Fruit fly (Drosophila melanogaster) whole organism, pupa: ENCODE measurements around the gene CG9609.

Experiments used
- CG10348 ChIP-seq: fragments of 200-800 bp; sonication (Bioruptor generic); IDR thresholded peaks from 2 replicates; pipeline ENCODE4 v1.3.6; 2022; ENCODE audit warnings: missing biosample characterization, missing genetic modification characterization
- CG12605 ChIP-seq: fragments of 200-800 bp; sonication (Bioruptor generic); IDR thresholded peaks from 2 replicates; pipeline ENCODE4 v1.3.6; 2022; ENCODE audit warnings: missing biosample characterization, missing genetic modification characterization
- CG13204 ChIP-seq: fragments of 200-800 bp; sonication (Bioruptor generic); optimal IDR thresholded peaks from 2 replicates; lab custom pipeline; 2018; ENCODE audit warnings: missing biosample characterization, mild to moderate bottlenecking, missing genetic modification characterization, moderate library complexity
- CG14655 ChIP-seq: fragments of 200-800 bp; sonication (Bioruptor generic); optimal IDR thresholded peaks from 3 replicates; lab custom pipeline; 2017; ENCODE audit warnings: mild to moderate bottlenecking, missing biosample characterization, missing genetic modification reagents, missing genetic modification characterization
- CG15710 ChIP-seq: fragments of 200-800 bp; sonication (Bioruptor generic); optimal IDR thresholded peaks from 2 replicates; lab custom pipeline; 2018; ENCODE audit warnings: missing biosample characterization, mild to moderate bottlenecking, missing genetic modification characterization, moderate library complexity
- CG17806 ChIP-seq: fragments of 200-800 bp; sonication (Bioruptor generic); optimal IDR thresholded peaks from 2 replicates; lab custom pipeline; 2018; ENCODE audit warnings: missing biosample characterization, mild to moderate bottlenecking, missing genetic modification characterization, moderate library complexity
- CG32121 ChIP-seq: fragments of 200-800 bp; sonication (Bioruptor generic); IDR thresholded peaks from 2 replicates; pipeline ENCODE4 v1.3.6; 2022; ENCODE audit warnings: missing biosample characterization, missing genetic modification characterization
- CG34367 ChIP-seq: fragments of 200-800 bp; sonication (Bioruptor generic); optimal IDR thresholded peaks from 2 replicates; lab custom pipeline; 2018; ENCODE audit warnings: missing biosample characterization, mild to moderate bottlenecking, missing genetic modification characterization
- CG4496 ChIP-seq: fragments of 200-800 bp; sonication (Bioruptor generic); IDR thresholded peaks from 3 replicates; pipeline ENCODE4 v1.3.6; 2022; ENCODE audit warnings: missing biosample characterization, missing genetic modification characterization
- CG8159 ChIP-seq: fragments of 200-800 bp; sonication (Bioruptor generic); optimal IDR thresholded peaks from 3 replicates; lab custom pipeline; 2018; ENCODE audit warnings: missing biosample characterization, mild to moderate bottlenecking, missing genetic modification characterization, moderate library complexity
- CG8301 ChIP-seq: fragments of 200-800 bp; sonication (Bioruptor generic); optimal IDR thresholded peaks from 2 replicates; lab custom pipeline; 2018; ENCODE audit warnings: missing biosample characterization, mild to moderate bottlenecking, missing genetic modification characterization
- CG9948 ChIP-seq: fragments of 200-800 bp; sonication (Bioruptor generic); optimal IDR thresholded peaks from 2 replicates; lab custom pipeline; 2018; ENCODE audit warnings: missing biosample characterization, mild to moderate bottlenecking, missing genetic modification characterization, moderate library complexity
- D1 ChIP-seq: fragments of 200-800 bp; sonication (Bioruptor generic); optimal IDR thresholded peaks from 2 replicates; lab custom pipeline; 2018; ENCODE audit warnings: missing biosample characterization, mild to moderate bottlenecking, missing genetic modification characterization, moderate library complexity
- EcR ChIP-seq: fragments of 200-800 bp; sonication (Bioruptor generic); optimal IDR thresholded peaks from 3 replicates; lab custom pipeline; 2019; ENCODE audit warnings: missing biosample characterization, missing genetic modification characterization, mild to moderate bottlenecking, moderate library complexity, missing genetic modification reagents
- Ets98B ChIP-seq: fragments of 200-800 bp; sonication (Bioruptor generic); IDR thresholded peaks from 2 replicates; pipeline ENCODE4 v1.3.6; 2022; ENCODE audit warnings: missing biosample characterization, missing genetic modification characterization
- Pif1A ChIP-seq: fragments of 200-800 bp; sonication (Bioruptor generic); optimal IDR thresholded peaks from 3 replicates; lab custom pipeline; 2016; ENCODE audit warnings: missing biosample characterization, missing genetic modification characterization
- Pif1B ChIP-seq: fragments of 200-800 bp; sonication (Bioruptor generic); optimal IDR thresholded peaks from 3 replicates; lab custom pipeline; 2016; ENCODE audit warnings: missing biosample characterization, missing genetic modification characterization
- Snoo ChIP-seq: fragments of 200-800 bp; sonication (Bioruptor generic); optimal IDR thresholded peaks from 3 replicates; lab custom pipeline; 2017; ENCODE audit warnings: missing biosample characterization, mild to moderate bottlenecking, missing genetic modification characterization, inconsistent platforms
- fd96Ca ChIP-seq: fragments of 200-800 bp; sonication (Bioruptor generic); IDR thresholded peaks from 3 replicates; pipeline ENCODE4 v1.3.6; 2022; ENCODE audit warnings: missing biosample characterization, missing genetic modification characterization
- gl ChIP-seq: fragments of 200-800 bp; sonication (Bioruptor generic); optimal IDR thresholded peaks from 2 replicates; lab custom pipeline; 2018; ENCODE audit warnings: missing biosample characterization, mild to moderate bottlenecking, missing genetic modification characterization
- rn ChIP-seq: fragments of 200-800 bp; sonication (Bioruptor generic); IDR thresholded peaks from 2 replicates; pipeline ENCODE4 v1.3.6; 2022; ENCODE audit warnings: missing biosample characterization, missing genetic modification characterization

Gene CG9609

DNA sequence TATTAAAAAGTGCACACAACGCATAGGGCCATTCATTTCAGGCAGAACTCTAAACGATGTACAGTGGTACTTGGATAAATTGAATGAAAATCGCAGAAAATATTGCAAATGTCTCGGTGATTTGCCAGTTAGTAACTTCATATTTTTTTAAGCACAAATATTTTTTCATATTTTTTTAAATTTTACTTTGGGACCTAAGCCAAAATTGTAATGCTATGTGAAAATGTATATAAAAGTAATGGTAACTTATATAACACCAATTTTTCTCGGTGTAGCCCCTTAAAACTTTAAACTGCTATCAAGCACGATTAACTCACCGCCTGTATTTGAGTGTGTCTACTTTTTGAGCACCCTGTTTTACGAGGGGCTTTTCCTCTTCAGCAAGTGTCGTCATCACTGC is 34.4 kb upstream of the CG9609 start:
- no peak for TF ChIP-seq CG13204 (GFP tag; lab: Kevin White, UChicago)
- no peak for TF ChIP-seq Snoo
- peak; percentile 66 for TF ChIP-seq CG32121
- no peak for TF ChIP-seq CG8159 (tag; lab: Kevin White, UChicago)
- TF ChIP-seq Ets98B (GFP tag; lab: Robert Waterston, UW): no peak; the same call in 1 of the 2 replicates
- TF ChIP-seq rn: no peak
- no peak for TF ChIP-seq CG12605 (GFP tag; lab: Robert Waterston, UW)
- TF ChIP-seq CG8301 (tag; lab: Kevin White, UChicago): peak; percentile 29
- TF ChIP-seq CG10348 (GFP tag; lab: Robert Waterston, UW): no peak
- TF ChIP-seq EcR (GFP tag; lab: Kevin White, UChicago): no peak
- TF ChIP-seq fd96Ca (GFP tag; lab: Robert Waterston, UW): 0 out of 3 replicates have a peak, but pooled peaks have one; percentile 14
- TF ChIP-seq CG15710 (tag; lab: Kevin White, UChicago): no peak
- TF ChIP-seq gl: no peak
- peak; percentile 31 for TF ChIP-seq Pif1A (GFP tag; lab: Kevin White, UChicago)
- no peak for TF ChIP-seq CG34367 (tag; lab: Kevin White, UChicago)
- peak; percentile 4 for TF ChIP-seq CG17806 (tag; lab: Kevin White, UChicago)
- no peak for TF ChIP-seq D1
- peak; percentile 61; the same call in 2 of the 3 replicates for TF ChIP-seq CG4496 (GFP tag; lab: Robert Waterston, UW)
- TF ChIP-seq CG14655 (GFP tag; lab: Kevin White, UChicago): peak; percentile 36
- no peak for TF ChIP-seq Pif1B (GFP tag; lab: Kevin White, UChicago)
- no peak for TF ChIP-seq CG9948 (tag; lab: Kevin White, UChicago)

DNA sequence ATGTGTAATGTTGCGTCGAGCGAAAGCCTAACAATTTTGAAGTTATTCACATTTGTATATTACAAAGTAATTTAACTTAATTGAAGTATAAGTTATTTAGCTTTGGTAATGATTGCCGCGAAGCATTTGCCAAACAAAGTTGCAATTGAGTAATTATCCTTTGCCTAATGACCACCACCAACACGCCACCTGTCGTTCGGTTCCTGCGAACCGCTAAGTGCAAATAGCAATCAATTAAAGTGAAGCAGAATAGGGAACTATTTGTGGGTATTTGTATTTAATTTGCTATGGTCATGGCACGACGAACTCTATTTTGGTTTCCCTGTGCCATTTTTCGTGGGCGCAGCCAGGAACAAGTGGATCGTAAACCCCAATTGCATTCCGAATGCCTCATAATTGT is 33.9 kb upstream of the CG9609 start:
- TF ChIP-seq Pif1B (GFP tag; lab: Kevin White, UChicago) (no peak), fd96Ca (GFP tag; lab: Robert Waterston, UW) (no peak), CG14655 (GFP tag; lab: Kevin White, UChicago) (no peak), gl (no peak), CG4496 (GFP tag; lab: Robert Waterston, UW) (no peak), EcR (GFP tag; lab: Kevin White, UChicago) (no peak), Ets98B (GFP tag; lab: Robert Waterston, UW) (no peak), CG8159 (tag; lab: Kevin White, UChicago) (no peak), Pif1A (GFP tag; lab: Kevin White, UChicago) (no peak)

DNA sequence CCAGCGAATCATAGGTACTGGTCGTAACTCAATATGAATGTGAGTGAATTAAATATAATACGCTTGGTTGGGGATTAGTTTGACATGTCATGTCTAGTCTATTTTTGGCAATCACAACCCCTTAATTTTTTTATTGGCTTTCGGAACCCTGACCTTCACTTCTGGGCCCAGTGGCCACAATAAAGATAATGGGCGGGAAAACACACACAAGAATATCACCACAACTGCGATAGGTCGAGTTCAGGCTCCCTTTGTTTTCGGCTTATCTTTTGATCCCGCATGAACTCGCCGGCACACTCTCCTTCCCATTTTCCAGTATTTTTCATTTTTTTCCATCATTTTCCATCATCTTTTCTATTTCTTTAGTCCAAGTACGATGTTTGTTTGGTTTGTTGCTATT is 31.4 kb upstream of the CG9609 start:
- no peak for TF ChIP-seq fd96Ca (GFP tag; lab: Robert Waterston, UW)
- no peak for TF ChIP-seq CG13204 (GFP tag; lab: Kevin White, UChicago)
- TF ChIP-seq Snoo: no peak
- no peak for TF ChIP-seq Ets98B (GFP tag; lab: Robert Waterston, UW)
- no peak for TF ChIP-seq CG32121
- TF ChIP-seq rn: no peak
- no peak for TF ChIP-seq CG8159 (tag; lab: Kevin White, UChicago)
- no peak for TF ChIP-seq CG15710 (tag; lab: Kevin White, UChicago)
- TF ChIP-seq CG12605 (GFP tag; lab: Robert Waterston, UW): no peak
- no peak for TF ChIP-seq D1
- TF ChIP-seq EcR (GFP tag; lab: Kevin White, UChicago): no peak
- no peak for TF ChIP-seq CG14655 (GFP tag; lab: Kevin White, UChicago)
- no peak for TF ChIP-seq CG4496 (GFP tag; lab: Robert Waterston, UW)
- no peak for TF ChIP-seq Pif1A (GFP tag; lab: Kevin White, UChicago)

DNA sequence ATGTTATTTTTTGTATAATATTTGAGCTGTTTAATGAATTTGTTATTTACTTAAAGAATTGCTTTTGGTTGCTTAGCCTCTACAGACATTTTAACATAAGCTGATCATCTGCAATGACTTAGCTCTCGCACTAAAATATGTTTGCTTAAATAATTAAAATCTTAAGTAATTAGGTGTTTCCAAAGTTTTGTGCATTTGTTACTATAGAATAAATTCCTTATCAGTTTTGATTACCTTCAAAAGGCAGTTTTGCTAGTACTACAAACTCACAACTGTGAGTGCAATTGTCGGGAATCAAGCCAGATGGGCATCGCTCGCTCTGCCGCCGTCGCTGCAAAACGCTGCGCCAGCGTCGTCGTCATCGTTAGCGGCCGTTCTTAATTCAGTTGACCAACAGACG is 29.7 kb upstream of the CG9609 start:
- TF ChIP-seq CG32121 (no peak), CG15710 (tag; lab: Kevin White, UChicago) (no peak), Ets98B (GFP tag; lab: Robert Waterston, UW) (no peak), EcR (GFP tag; lab: Kevin White, UChicago) (no peak), Snoo (no peak)

DNA sequence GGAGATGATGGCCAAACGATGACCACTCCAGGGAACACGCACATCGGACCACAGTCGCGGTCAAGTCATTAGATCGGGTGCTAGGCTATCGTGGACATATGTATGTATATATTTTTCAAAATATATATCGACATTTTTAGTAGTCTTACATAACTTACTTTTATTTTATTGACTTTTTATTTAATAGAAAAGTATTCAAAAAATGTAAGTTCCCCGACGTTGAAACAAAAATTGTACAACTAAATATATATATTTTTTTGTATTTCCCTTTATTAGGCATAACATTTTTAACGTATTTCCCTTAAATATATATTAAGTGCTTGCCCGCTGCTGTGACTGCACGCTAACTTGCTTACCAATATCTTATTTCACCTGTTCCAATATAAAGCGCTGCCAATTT is 28.4 kb upstream of the CG9609 start:
- TF ChIP-seq Pif1B (GFP tag; lab: Kevin White, UChicago) (peak; percentile 11), gl (no peak), EcR (GFP tag; lab: Kevin White, UChicago) (no peak), CG13204 (GFP tag; lab: Kevin White, UChicago) (peak; percentile 2), CG14655 (GFP tag; lab: Kevin White, UChicago) (peak; percentile 62), CG34367 (tag; lab: Kevin White, UChicago) (no peak), CG9948 (tag; lab: Kevin White, UChicago) (no peak), CG17806 (tag; lab: Kevin White, UChicago) (peak; percentile 19), CG32121 (peak; percentile 64; the same call in 1 of the 2 replicates), rn (no peak), CG8301 (tag; lab: Kevin White, UChicago) (peak; percentile 28), fd96Ca (GFP tag; lab: Robert Waterston, UW) (no peak), CG15710 (tag; lab: Kevin White, UChicago) (peak; percentile 18), CG10348 (GFP tag; lab: Robert Waterston, UW) (no peak), CG4496 (GFP tag; lab: Robert Waterston, UW) (peak; percentile 47; the same call in 2 of the 3 replicates), CG8159 (tag; lab: Kevin White, UChicago) (peak; percentile 59), Ets98B (GFP tag; lab: Robert Waterston, UW) (peak; percentile 34), CG12605 (GFP tag; lab: Robert Waterston, UW) (peak; percentile 45; the same call in 1 of the 2 replicates), Pif1A (GFP tag; lab: Kevin White, UChicago) (no peak), D1 (no peak), Snoo (peak; percentile 25)

DNA sequence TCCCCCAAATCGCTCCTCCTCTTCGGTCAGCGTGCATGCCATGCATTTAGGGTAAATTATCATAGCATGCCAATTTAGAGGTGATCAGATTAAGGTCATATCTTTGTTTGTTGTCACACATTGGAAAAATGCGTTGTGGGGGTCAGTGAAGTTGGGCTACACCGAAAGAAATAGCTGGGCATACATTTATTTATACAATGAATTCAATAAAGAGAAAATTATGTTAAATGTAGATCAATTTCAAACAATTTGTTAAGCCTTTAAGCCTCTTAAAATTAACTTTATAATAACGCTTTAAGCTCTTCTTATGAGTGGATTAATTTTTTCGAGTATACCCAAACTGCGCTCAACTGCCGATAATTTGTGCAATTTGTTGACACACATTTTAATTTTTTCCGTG is 27.5 kb upstream of the CG9609 start:
- TF ChIP-seq D1: no peak
- TF ChIP-seq CG14655 (GFP tag; lab: Kevin White, UChicago): peak; percentile 11
- TF ChIP-seq CG34367 (tag; lab: Kevin White, UChicago): no peak
- no peak for TF ChIP-seq Pif1B (GFP tag; lab: Kevin White, UChicago)
- TF ChIP-seq CG8301 (tag; lab: Kevin White, UChicago): peak; percentile 5
- peak; percentile 28 for TF ChIP-seq CG8159 (tag; lab: Kevin White, UChicago)
- TF ChIP-seq Ets98B (GFP tag; lab: Robert Waterston, UW): 0 out of 2 replicates have a peak, but pooled peaks have one; percentile 14
- TF ChIP-seq CG13204 (GFP tag; lab: Kevin White, UChicago): no peak
- TF ChIP-seq EcR (GFP tag; lab: Kevin White, UChicago): no peak
- no peak for TF ChIP-seq CG4496 (GFP tag; lab: Robert Waterston, UW)
- no peak for TF ChIP-seq CG15710 (tag; lab: Kevin White, UChicago)
- TF ChIP-seq Snoo: no peak
- TF ChIP-seq rn: no peak
- peak; percentile 12; the same call in 1 of the 2 replicates for TF ChIP-seq CG32121
- TF ChIP-seq Pif1A (GFP tag; lab: Kevin White, UChicago): no peak
- TF ChIP-seq fd96Ca (GFP tag; lab: Robert Waterston, UW): no peak
- no peak for TF ChIP-seq CG9948 (tag; lab: Kevin White, UChicago)
- TF ChIP-seq CG12605 (GFP tag; lab: Robert Waterston, UW): no peak
- no peak for TF ChIP-seq CG10348 (GFP tag; lab: Robert Waterston, UW)
- no peak for TF ChIP-seq gl
- TF ChIP-seq CG17806 (tag; lab: Kevin White, UChicago): peak; percentile 11
